Fruit fly (Drosophila melanogaster): Measurements from ENCODE around the gene CG4098.

CG4098 gene

dm6 chr3L:16586989-16587388 is 22.2 kb downstream of the CG4098 start, which contains the start of the genes Syx8 and CG32163 (continued):
- TF ChIP-seq BEAF-32 (GFP tag; optimal IDR thresholded peaks at IDR 0.05) (peak; percentile 43), Scr (GFP tag; IDR thresholded peaks at IDR 0.05; ENCODE audit: partially characterized antibody) (peak; percentile 17; the same call in 1 of the 2 replicates), ERR (GFP tag; optimal IDR thresholded peaks at IDR 0.05) (no peak), Spps (tag; optimal IDR thresholded peaks at IDR 0.05) (no peak), CG11398 (GFP tag; optimal IDR thresholded peaks at IDR 0.05) (no peak), emc (GFP tag; optimal IDR thresholded peaks at IDR 0.05) (no peak), Antp (GFP tag; optimal IDR thresholded peaks at IDR 0.05) (no peak)

dm6 chr3L:16584074-16584578 is 25.0 kb downstream of the CG4098 start, which contains the start of gene UQCR-C2:
Gene UQCR-C2 (plus strand): TSS chr3L:16584124.
- TF ChIP-seq pzg (GFP tag; optimal IDR thresholded peaks at IDR 0.05) (peak; percentile 93), Ets65A (GFP tag) (peak; percentile 87), E2f1 (GFP tag; IDR thresholded peaks at IDR 0.05) (no peak), CG2875 (GFP tag; optimal IDR thresholded peaks at IDR 0.05) (no peak), E2f2 (GFP tag; IDR thresholded peaks at IDR 0.05) (peak; percentile 63), Ptx1 (GFP tag; IDR thresholded peaks at IDR 0.05) (no peak), CG4820 (GFP tag; optimal IDR thresholded peaks at IDR 0.05) (no peak), Doc3 (GFP tag; IDR thresholded peaks at IDR 0.05; ENCODE audit: partially characterized antibody) (peak; percentile 33; the same call in 1 of the 3 replicates), CG10267 (tag; optimal IDR thresholded peaks at IDR 0.05) (peak; percentile 55), CG10147 (GFP tag; optimal IDR thresholded peaks at IDR 0.05) (peak; percentile 19), CG17912 (GFP tag; optimal IDR thresholded peaks at IDR 0.05) (peak; percentile 55), NC2β (GFP tag; optimal IDR thresholded peaks at IDR 0.05) (peak; percentile 58), CG30403 (GFP tag; optimal IDR thresholded peaks at IDR 0.05) (peak; percentile 8), CG11504 (tag; optimal IDR thresholded peaks at IDR 0.05) (no peak), Dip3 (GFP tag; optimal IDR thresholded peaks at IDR 0.05) (no peak), ranshi (GFP tag; IDR thresholded peaks at IDR 0.05) (no peak), az2 (GFP tag; optimal IDR thresholded peaks at IDR 0.05) (no peak), vvl (GFP tag; IDR thresholded peaks at IDR 0.05) (peak; percentile 49), CG1529 (GFP tag; optimal IDR thresholded peaks at IDR 0.05) (no peak), hth (optimal IDR thresholded peaks at IDR 0.05) (no peak), nerfin-1 (tag; optimal IDR thresholded peaks at IDR 0.05) (peak; percentile 20), Awh (GFP tag; IDR thresholded peaks at IDR 0.05) (no peak), luna (GFP tag; optimal IDR thresholded peaks at IDR 0.05) (no peak), CG14965 (GFP tag; optimal IDR thresholded peaks at IDR 0.05; ENCODE audit: borderline replicate concordance) (no peak), Fer1 (GFP tag; optimal IDR thresholded peaks at IDR 0.05) (peak; percentile 42), grau (tag; optimal IDR thresholded peaks at IDR 0.05) (peak; percentile 41), Sry-δ (GFP tag; optimal IDR thresholded peaks at IDR 0.05) (peak; percentile 67), YL-1 (GFP tag; optimal IDR thresholded peaks at IDR 0.05) (peak; percentile 92), HLH3B (GFP tag; IDR thresholded peaks at IDR 0.05) (no peak), CG15479 (GFP tag; optimal IDR thresholded peaks at IDR 0.05) (no peak), nmo (GFP tag; optimal IDR thresholded peaks at IDR 0.05) (peak; percentile 42), CG18262 (tag; optimal IDR thresholded peaks at IDR 0.05) (no peak), sens (GFP tag) (peak; percentile 61), CG12744 (GFP tag; optimal IDR thresholded peaks at IDR 0.05) (no peak), Nf-YC (tag; optimal IDR thresholded peaks at IDR 0.05) (peak; percentile 29), lmd (GFP tag; IDR thresholded peaks at IDR 0.05) (0 out of 2 replicates have a peak, but pooled peaks have one; percentile 6), odd (GFP tag; optimal IDR thresholded peaks at IDR 0.05) (no peak), ci (GFP tag; IDR thresholded peaks at IDR 0.05) (peak; percentile 6; the same call in 1 of the 3 replicates), CG2712 (tag; optimal IDR thresholded peaks at IDR 0.05) (peak; percentile 45), B-H2 (GFP tag; optimal IDR thresholded peaks at IDR 0.05) (peak; percentile 71), HmgZ (tag; optimal IDR thresholded peaks at IDR 0.05) (peak; percentile 75), Stat92E (GFP tag; optimal IDR thresholded peaks at IDR 0.05) (peak in 1 of 3 experiments; percentile 52), stc (GFP tag; IDR thresholded peaks at IDR 0.05) (no peak)
